Fruit fly (Drosophila melanogaster): ENCODE data around the gene dan.

- TF ChIP-seq CG42726 (GFP tag; IDR thresholded peaks at IDR 0.05; ENCODE audit: partially characterized antibody) (no peak), aop (GFP tag; IDR thresholded peaks at IDR 0.05) (no peak), Rx (GFP tag; IDR thresholded peaks at IDR 0.05) (no peak)
Observed at dm6 chr3R:25174244-25174643, 9.9 kb upstream of the dan start.

All from whole organism, embryonic.